Worm (Caenorhabditis elegans) whole organism, L1 larva: ENCODE measurements around the gene wdfy-2.

Source experiments
- dpl-1 ChIP-seq, 3 experiments: fragments of 150-350 bp in 2 of 3; sonication (generic microtip) in 1 of 3; optimal IDR thresholded peaks; 2 replicates each; lab custom pipeline; 2014 to 2017; ENCODE audit warnings: missing biosample characterization in 3 of 3, missing genetic modification characterization in 3 of 3, missing genetic modification reagents in 3 of 3
- nhr-237 ChIP-seq: fragments of 150-350 bp; optimal IDR thresholded peaks from 2 replicates; lab custom pipeline; 2014; ENCODE audit warnings: missing biosample characterization, missing genetic modification characterization

DNA sequence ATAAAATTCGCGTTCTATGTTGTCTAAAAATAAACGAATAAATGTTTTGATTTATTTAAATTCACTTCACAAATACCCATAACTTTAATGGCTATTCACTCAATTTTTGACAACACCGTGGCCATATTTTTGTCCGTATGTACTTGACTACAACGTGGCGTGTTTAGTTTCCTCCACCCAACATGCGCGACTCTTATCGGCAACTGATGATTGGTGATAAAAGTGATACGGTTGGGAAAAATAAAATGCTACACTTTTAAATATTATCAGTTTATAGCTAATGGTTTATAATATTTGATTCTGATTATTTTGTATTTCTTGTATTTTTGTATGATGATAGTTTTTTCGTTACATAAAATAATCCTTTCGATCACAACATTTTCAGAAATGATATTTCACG, 28.0 kb upstream of the wdfy-2 start, which contains the start of gene acs-7:
- TF ChIP-seq dpl-1 (GFP tag; optimal IDR thresholded peaks at IDR 0.05; lab: Kevin White, UChicago), result no peak
- no peak for TF ChIP-seq nhr-237 (tag; lab: Kevin White, UChicago)
